Worm (Caenorhabditis elegans): ENCODE measurements around the gene clec-78.

DNA sequence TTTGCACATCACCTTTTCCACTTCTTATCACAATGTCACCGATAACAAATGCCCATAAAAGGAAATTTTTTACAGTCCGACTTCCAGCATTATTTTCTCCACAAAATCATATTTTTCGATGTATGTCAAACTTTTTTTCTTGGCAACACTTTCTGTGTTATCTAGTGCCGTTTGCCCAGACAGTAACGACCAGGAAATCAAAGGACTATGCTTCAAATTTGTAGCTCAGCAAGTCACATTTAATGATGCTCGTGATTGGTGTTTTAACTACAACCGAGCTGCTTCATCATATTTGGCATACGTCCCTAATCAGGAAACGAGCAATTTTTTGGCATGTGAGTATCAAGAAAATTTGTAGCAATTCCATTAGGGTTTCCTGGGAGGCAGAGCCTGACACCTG lies 25.4 kb upstream of the clec-78 start:
- no peak for TF ChIP-seq ama-1 (optimal IDR thresholded peaks at IDR 0.05)
- no peak for TF ChIP-seq F13C5.2 (tag; optimal IDR thresholded peaks at IDR 0.05)
- TF ChIP-seq ceh-36 (tag; optimal IDR thresholded peaks at IDR 0.05): no peak
- TF ChIP-seq ets-7 (tag; optimal IDR thresholded peaks at IDR 0.05): no peak
